Fruit fly (Drosophila melanogaster) whole organism, embryonic: Measurements from ENCODE around the gene pdm2.

Experiments
- BtbVII ChIP-seq: fragments of 200-800 bp; sonication (Bioruptor generic); optimal IDR thresholded peaks from 3 replicates; lab custom pipeline; 2017; ENCODE audit warnings: missing biosample characterization, mild to moderate bottlenecking, missing genetic modification characterization
- CG10959 ChIP-seq: fragments of 200-800 bp; sonication (Bioruptor generic); IDR thresholded peaks from 2 replicates; pipeline ENCODE4 v1.3.6; 2022; ENCODE audit warnings: missing biosample characterization, missing genetic modification characterization
- CG11696 ChIP-seq: fragments of 200-800 bp; sonication (Bioruptor generic); IDR thresholded peaks from 2 replicates; pipeline ENCODE4 v1.3.6; 2022; ENCODE audit warnings: missing biosample characterization, missing genetic modification characterization
- CG12299 ChIP-seq: fragments of 200-800 bp; sonication (Bioruptor generic); optimal IDR thresholded peaks from 2 replicates; lab custom pipeline; 2018; ENCODE audit warnings: missing biosample characterization, mild to moderate bottlenecking, missing genetic modification characterization
- CG13287 ChIP-seq: fragments of 200-800 bp; sonication (Bioruptor generic); IDR thresholded peaks from 2 replicates; pipeline ENCODE4 v1.3.6; 2022; ENCODE audit warnings: missing biosample characterization, missing genetic modification characterization; ENCODE audit not compliant: partially characterized antibody
- CG13894 ChIP-seq: fragments of 200-800 bp; sonication (Bioruptor generic); optimal IDR thresholded peaks from 3 replicates; lab custom pipeline; 2018; ENCODE audit warnings: missing biosample characterization, mild to moderate bottlenecking, missing genetic modification characterization, moderate library complexity
- CG14710 ChIP-seq: fragments of 200-800 bp; sonication (Bioruptor generic); optimal IDR thresholded peaks from 3 replicates; lab custom pipeline; 2019; ENCODE audit warnings: missing biosample characterization, mild to moderate bottlenecking, missing genetic modification characterization, moderate library complexity
- CG1603 ChIP-seq: fragments of 200-800 bp; sonication (Bioruptor generic); optimal IDR thresholded peaks from 2 replicates; lab custom pipeline; 2019; ENCODE audit warnings: missing biosample characterization, mild to moderate bottlenecking, missing genetic modification characterization, moderate library complexity
- CG16779 ChIP-seq: fragments of 200-800 bp; sonication (Bioruptor generic); IDR thresholded peaks from 2 replicates; pipeline ENCODE4 v1.3.6; 2022; ENCODE audit warnings: missing biosample characterization, missing genetic modification characterization
- CG18011 ChIP-seq: fragments of 200-800 bp; sonication (Bioruptor generic); optimal IDR thresholded peaks from 2 replicates; lab custom pipeline; 2017; ENCODE audit warnings: missing biosample characterization, missing genetic modification characterization, mild to moderate bottlenecking, moderate library complexity, missing genotype
- CG18764 ChIP-seq: fragments of 200-800 bp; sonication (Bioruptor generic); optimal IDR thresholded peaks from 3 replicates; lab custom pipeline; 2016; ENCODE audit warnings: missing biosample characterization, missing genetic modification characterization
- CG34376 ChIP-seq: fragments of 200-800 bp; sonication (Bioruptor generic); optimal IDR thresholded peaks from 2 replicates; lab custom pipeline; 2018; ENCODE audit warnings: missing biosample characterization, mild to moderate bottlenecking, missing genetic modification characterization
- CG7745 ChIP-seq: fragments of 200-800 bp; sonication (Bioruptor generic); optimal IDR thresholded peaks from 2 replicates; lab custom pipeline; 2018; ENCODE audit warnings: missing biosample characterization, mild to moderate bottlenecking, missing genetic modification characterization, moderate library complexity
- CG7987 ChIP-seq: fragments of 200-800 bp; sonication (Bioruptor generic); optimal IDR thresholded peaks from 2 replicates; lab custom pipeline; 2018; ENCODE audit warnings: missing biosample characterization, mild to moderate bottlenecking, missing genetic modification characterization, moderate library complexity
- CG8290 ChIP-seq, 3 experiments: fragments of 200-800 bp; sonication (Bioruptor generic); optimal IDR thresholded peaks; 2 replicates each; lab custom pipeline; 2016 to 2019; ENCODE audit warnings: missing biosample characterization in 3 of 3, missing genetic modification characterization in 3 of 3, mild to moderate bottlenecking in 2 of 3, moderate library complexity in 1 of 3
- CG8359 ChIP-seq: fragments of 200-800 bp; sonication (Bioruptor generic); optimal IDR thresholded peaks from 2 replicates; lab custom pipeline; 2017; ENCODE audit warnings: missing biosample characterization, mild to moderate bottlenecking, missing genetic modification characterization, borderline replicate concordance
- CG8388 ChIP-seq: fragments of 200-800 bp; sonication (Bioruptor generic); optimal IDR thresholded peaks from 2 replicates; lab custom pipeline; 2019; ENCODE audit warnings: missing biosample characterization, mild to moderate bottlenecking, missing genetic modification characterization, moderate library complexity
- D19B ChIP-seq: fragments of 200-800 bp; sonication (Bioruptor generic); optimal IDR thresholded peaks from 2 replicates; lab custom pipeline; 2017; ENCODE audit warnings: missing biosample characterization, mild to moderate bottlenecking, missing genetic modification characterization
- Drgx ChIP-seq: fragments of 200-800 bp; sonication (Bioruptor generic); IDR thresholded peaks from 2 replicates; pipeline ENCODE4 v1.3.6; 2022; ENCODE audit warnings: missing biosample characterization, missing genetic modification characterization
- GATAe ChIP-seq: fragments of 200-800 bp; sonication (Bioruptor generic); conservative IDR thresholded peaks from 2 replicates; pipeline ENCODE4 v1.3.6; 2022; ENCODE audit warnings: missing biosample characterization, missing genetic modification characterization
- HLH54F ChIP-seq: fragments of 200-800 bp; sonication (Bioruptor generic); optimal IDR thresholded peaks from 3 replicates; lab custom pipeline; 2016; ENCODE audit warnings: missing biosample characterization, missing genetic modification characterization
- Hr78 ChIP-seq, 2 experiments: fragments of 200-800 bp in 1 of 2; fragments of >200 bp in 1 of 2; sonication (Bioruptor generic) in 1 of 2; optimal IDR thresholded peaks; 2 replicates each; lab custom pipeline; 2017 to 2019; ENCODE audit warnings: missing biosample characterization in 2 of 2, missing genetic modification characterization in 2 of 2, mild to moderate bottlenecking in 1 of 2, moderate library complexity in 1 of 2
- MBD-R2 ChIP-seq: fragments of 200-800 bp; sonication (Bioruptor generic); IDR thresholded peaks from 2 replicates; pipeline ENCODE4 v1.3.6; 2022; ENCODE audit warnings: missing biosample characterization, missing genetic modification characterization
- NFAT ChIP-seq: fragments of 200-800 bp; sonication (Bioruptor generic); IDR thresholded peaks from 2 replicates; pipeline ENCODE4 v1.3.6; 2022; ENCODE audit warnings: missing biosample characterization, missing genetic modification characterization
- Opbp ChIP-seq: fragments of 200-800 bp; sonication (Bioruptor generic); IDR thresholded peaks from 3 replicates; pipeline ENCODE4 v1.3.6; 2022; ENCODE audit warnings: missing biosample characterization, missing genetic modification characterization; ENCODE audit not compliant: partially characterized antibody
- Poxn ChIP-seq: fragments of 200-800 bp; sonication (Bioruptor generic); IDR thresholded peaks from 2 replicates; pipeline ENCODE4 v1.3.6; 2022; ENCODE audit warnings: missing biosample characterization, missing genetic modification characterization
- Rx ChIP-seq: fragments of 200-800 bp; sonication (Bioruptor generic); IDR thresholded peaks from 2 replicates; pipeline ENCODE4 v1.3.6; 2022; ENCODE audit warnings: missing biosample characterization, missing genetic modification characterization
- Sry-δ ChIP-seq: fragments of 200-800 bp; sonication (Bioruptor generic); optimal IDR thresholded peaks from 2 replicates; lab custom pipeline; 2016; ENCODE audit warnings: missing biosample characterization, missing genetic modification characterization
- Stat92E ChIP-seq, 3 experiments: fragments of >200 bp in 2 of 3; fragments of 200-800 bp in 1 of 3; sonication (Bioruptor generic) in 1 of 3; optimal IDR thresholded peaks; 2 replicates each; lab custom pipeline; 2017 to 2019; ENCODE audit warnings: missing biosample characterization in 3 of 3, missing genetic modification characterization in 3 of 3, mild to moderate bottlenecking in 1 of 3, moderate library complexity in 1 of 3
- abd-A ChIP-seq: fragments of 200-800 bp; sonication (Bioruptor generic); optimal IDR thresholded peaks from 3 replicates; lab custom pipeline; 2019; ENCODE audit warnings: missing biosample characterization, mild to moderate bottlenecking, missing genetic modification characterization, moderate library complexity
- bcd ChIP-seq: fragments of 200-800 bp; sonication (Bioruptor generic); optimal IDR thresholded peaks from 2 replicates; lab custom pipeline; 2017; ENCODE audit warnings: missing biosample characterization, mild to moderate bottlenecking, missing genetic modification characterization
- exex ChIP-seq: fragments of 200-800 bp; sonication (Bioruptor generic); optimal IDR thresholded peaks from 4 replicates; lab custom pipeline; 2018; ENCODE audit warnings: missing biosample characterization, mild to moderate bottlenecking, missing genetic modification characterization, moderate library complexity
- gcm ChIP-seq: fragments of 200-800 bp; sonication (Bioruptor generic); optimal IDR thresholded peaks from 2 replicates; lab custom pipeline; 2019; ENCODE audit warnings: missing biosample characterization, mild to moderate bottlenecking, missing genetic modification characterization, moderate library complexity
- grau ChIP-seq: fragments of 200-800 bp; optimal IDR thresholded peaks from 3 replicates; lab custom pipeline; 2019; ENCODE audit warnings: missing biosample characterization, mild to moderate bottlenecking, missing genetic modification characterization, moderate library complexity
- insv ChIP-seq, 2 experiments: fragments of 200-800 bp; sonication (Bioruptor generic); optimal IDR thresholded peaks; 3 replicates each; lab custom pipeline; 2016 to 2018; ENCODE audit warnings: missing biosample characterization in 2 of 2, missing genetic modification characterization in 2 of 2
- lilli ChIP-seq: fragments of 200-800 bp; sonication (Bioruptor generic); optimal IDR thresholded peaks from 3 replicates; lab custom pipeline; 2016; ENCODE audit warnings: missing biosample characterization, missing genetic modification characterization
- mirr ChIP-seq: fragments of 200-800 bp; sonication (Bioruptor generic); optimal IDR thresholded peaks from 3 replicates; lab custom pipeline; 2018; ENCODE audit warnings: missing biosample characterization, mild to moderate bottlenecking, missing genetic modification characterization
- nom ChIP-seq: fragments of 200-800 bp; sonication (Bioruptor generic); optimal IDR thresholded peaks from 2 replicates; lab custom pipeline; 2017; ENCODE audit warnings: missing biosample characterization, missing genetic modification characterization, mild to moderate bottlenecking, moderate library complexity, missing genetic modification reagents
- prd ChIP-seq, 3 experiments: fragments of >200 bp in 2 of 3; fragments of 200-800 bp in 1 of 3; sonication (Bioruptor generic) in 1 of 3; optimal IDR thresholded peaks in 2 of 3; IDR thresholded peaks in 1 of 3; 2 replicates in 2 of 3; 3 replicates in 1 of 3; pipeline versions ENCODE4 v1.3.6 to Lab custom; 2017 to 2022; ENCODE audit warnings: missing biosample characterization in 1 of 3, missing genetic modification characterization in 1 of 3
- row ChIP-seq: fragments of 200-800 bp; sonication (Bioruptor generic); IDR thresholded peaks from 3 replicates; pipeline ENCODE4 v1.3.6; 2022; ENCODE audit warnings: missing biosample characterization, missing genetic modification characterization
- sd ChIP-seq: fragments of 200-800 bp; sonication (Bioruptor generic); optimal IDR thresholded peaks from 3 replicates; lab custom pipeline; 2018; ENCODE audit warnings: missing biosample characterization, mild to moderate bottlenecking, missing genetic modification characterization, moderate library complexity
- tio ChIP-seq: fragments of 200-800 bp; sonication (Bioruptor generic); optimal IDR thresholded peaks from 2 replicates; lab custom pipeline; 2017; ENCODE audit warnings: missing biosample characterization, missing genetic modification characterization, inconsistent platforms
- ttk ChIP-seq: fragments of 200-800 bp; sonication (Bioruptor generic); IDR thresholded peaks from 2 replicates; pipeline ENCODE4 v2.1.2; 2022; ENCODE audit warnings: missing biosample characterization, missing genetic modification characterization
- usp ChIP-seq: fragments of >200 bp; optimal IDR thresholded peaks from 2 replicates; lab custom pipeline; 2017; ENCODE audit warnings: missing biosample characterization, missing genetic modification characterization
- wdn ChIP-seq: fragments of 200-800 bp; sonication (Bioruptor generic); IDR thresholded peaks from 2 replicates; pipeline ENCODE4 v1.3.6; 2022; ENCODE audit warnings: missing biosample characterization, missing genetic modification characterization
- zen ChIP-seq: fragments of 200-800 bp; sonication (Bioruptor generic); optimal IDR thresholded peaks from 3 replicates; lab custom pipeline; 2018; ENCODE audit warnings: missing biosample characterization, mild to moderate bottlenecking, missing genetic modification characterization, moderate library complexity
- zfh1 ChIP-seq: fragments of 200-800 bp; sonication (Bioruptor generic); IDR thresholded peaks from 3 replicates; pipeline ENCODE4 v1.3.6; 2022; ENCODE audit warnings: missing biosample characterization, missing genetic modification characterization

pdm2 gene

dm6 chr2L:12705376-12705775 lies 48.4 kb downstream of the pdm2 start:
- peak in 1 of 2 experiments; percentile 88 for TF ChIP-seq Hr78 (GFP tag; optimal IDR thresholded peaks at IDR 0.05; lab: Kevin White, UChicago)
- TF ChIP-seq row (GFP tag; lab: Robert Waterston, UW), result peak; percentile 16; the same call in 1 of the 3 replicates
- TF ChIP-seq prd (optimal IDR thresholded peaks at IDR 0.05; lab: Kevin White, UChicago), result no peak
- TF ChIP-seq prd (GFP tag; IDR thresholded peaks at IDR 0.05; lab: Robert Waterston, UW), result no peak
- TF ChIP-seq zen (tag; lab: Kevin White, UChicago), result no peak
- TF ChIP-seq MBD-R2 (GFP tag; lab: Robert Waterston, UW), result no peak
- TF ChIP-seq nom (GFP tag; lab: Kevin White, UChicago), result peak; percentile 13
- peak; percentile 26 for TF ChIP-seq exex
- TF ChIP-seq Drgx, result no peak
- TF ChIP-seq GATAe (GFP tag; lab: Robert Waterston, UW), result 0 out of 2 replicates have a peak, but pooled peaks have one; percentile 9
- TF ChIP-seq mirr (GFP tag; lab: Kevin White, UChicago), result peak; percentile 14
- no peak for TF ChIP-seq CG7987 (GFP tag; lab: Kevin White, UChicago)
- peak; percentile 12 for TF ChIP-seq CG34376 (GFP tag; lab: Kevin White, UChicago)
- no peak for TF ChIP-seq CG8290 (GFP tag; optimal IDR thresholded peaks at IDR 0.05; lab: Kevin White, UChicago)
- TF ChIP-seq CG8290 (tag; optimal IDR thresholded peaks at IDR 0.05; lab: Kevin White, UChicago), result no peak

- TF ChIP-seq gcm, result no peak
- TF ChIP-seq usp, result no peak
- TF ChIP-seq lilli (GFP tag; lab: Kevin White, UChicago), result no peak
- peak; percentile 63 for TF ChIP-seq CG13287 (GFP tag; lab: Robert Waterston, UW)
- no peak for TF ChIP-seq sd (tag; lab: Kevin White, UChicago)
- no peak for TF ChIP-seq CG7745 (tag; lab: Kevin White, UChicago)
- peak; percentile 23; the same call in 1 of the 3 replicates for TF ChIP-seq Opbp (GFP tag; lab: Robert Waterston, UW)
- TF ChIP-seq CG12299 (tag; lab: Kevin White, UChicago), result no peak
- no peak for TF ChIP-seq Poxn (GFP tag; lab: Robert Waterston, UW)
- no peak for TF ChIP-seq CG8388
- TF ChIP-seq CG1603 (tag; lab: Kevin White, UChicago), result peak; percentile 30
- no peak for TF ChIP-seq tio (GFP tag; lab: Kevin White, UChicago)
- TF ChIP-seq abd-A, result no peak
- no peak for TF ChIP-seq grau (tag; lab: Kevin White, UChicago)
- peak; percentile 39 for TF ChIP-seq CG18011 (GFP tag; lab: Kevin White, UChicago)
- TF ChIP-seq CG11696, result no peak
- no peak for TF ChIP-seq D19B (GFP tag; lab: Kevin White, UChicago)
- no peak for TF ChIP-seq bcd
- no peak for TF ChIP-seq HLH54F (GFP tag; lab: Kevin White, UChicago)
- no peak for TF ChIP-seq Rx (GFP tag; lab: Robert Waterston, UW)
- no peak for TF ChIP-seq CG13894 (tag; lab: Kevin White, UChicago)
- no peak for TF ChIP-seq CG8359 (GFP tag; lab: Kevin White, UChicago)
- no peak for TF ChIP-seq CG10959 (GFP tag; lab: Robert Waterston, UW)
- peak in 1 of 3 experiments; percentile 52 for TF ChIP-seq Stat92E (GFP tag; optimal IDR thresholded peaks at IDR 0.05; lab: Kevin White, UChicago)
- no peak for TF ChIP-seq insv (GFP tag; optimal IDR thresholded peaks at IDR 0.05; lab: Kevin White, UChicago)
- no peak for TF ChIP-seq wdn (GFP tag; lab: Robert Waterston, UW)
- TF ChIP-seq BtbVII (GFP tag; lab: Kevin White, UChicago), result no peak
- TF ChIP-seq CG14710 (tag; lab: Kevin White, UChicago), result peak; percentile 32
- TF ChIP-seq CG34376 (GFP tag; lab: Kevin White, UChicago), result peak; percentile 12
- no peak for TF ChIP-seq ttk
- TF ChIP-seq Sry-δ, result peak; percentile 66
- no peak for TF ChIP-seq CG18764 (GFP tag; lab: Kevin White, UChicago)
- peak; percentile 54 for TF ChIP-seq MBD-R2 (GFP tag; lab: Robert Waterston, UW)
- TF ChIP-seq zfh1 (GFP tag; lab: Robert Waterston, UW), result 0 out of 3 replicates have a peak, but pooled peaks have one; percentile 28
- no peak for TF ChIP-seq CG16779 (GFP tag; lab: Robert Waterston, UW)
- TF ChIP-seq NFAT (GFP tag; lab: Robert Waterston, UW), result no peak
Observed at dm6 chr2L:12707540-12707939, 50.6 kb downstream of the pdm2 start, which contains the start of the genes CG6180 and CG15484. Gene CG6180, plus strand, starts transcription at chr2L:12707661. Gene CG15484, minus strand, starts transcription at chr2L:12707711.
